Fruit fly (Drosophila melanogaster) whole organism, prepupa: Measurements from ENCODE around the gene beat-Ib.

Experiments used
- CG11762 ChIP-seq: fragments of 200-800 bp; sonication (Bioruptor generic); optimal IDR thresholded peaks from 3 replicates; lab custom pipeline; 2016; ENCODE audit warnings: missing biosample characterization, missing genetic modification characterization; ENCODE audit not compliant: insufficient read depth
- CG1621 ChIP-seq: fragments of 200-800 bp; sonication (Bioruptor generic); optimal IDR thresholded peaks from 3 replicates; lab custom pipeline; 2018; ENCODE audit warnings: missing biosample characterization, mild to moderate bottlenecking, missing genetic modification characterization
- CG16779 ChIP-seq: fragments of 200-800 bp; sonication (Bioruptor generic); optimal IDR thresholded peaks from 3 replicates; lab custom pipeline; 2017; ENCODE audit warnings: missing biosample characterization, mild to moderate bottlenecking, missing genetic modification characterization
- CG3032 ChIP-seq: fragments of 200-800 bp; optimal IDR thresholded peaks from 2 replicates; lab custom pipeline; 2019; ENCODE audit warnings: missing biosample characterization, mild to moderate bottlenecking, missing genetic modification characterization, moderate library complexity
- CG31627 ChIP-seq: fragments of 200-800 bp; sonication (Bioruptor generic); optimal IDR thresholded peaks from 3 replicates; lab custom pipeline; 2016; ENCODE audit warnings: missing biosample characterization, missing genetic modification characterization
- CG34406 ChIP-seq: fragments of 200-800 bp; sonication (Bioruptor generic); optimal IDR thresholded peaks from 3 replicates; lab custom pipeline; 2016; ENCODE audit warnings: missing biosample characterization, missing genetic modification characterization
- CG3919 ChIP-seq: fragments of 200-800 bp; sonication (Bioruptor generic); optimal IDR thresholded peaks from 3 replicates; lab custom pipeline; 2016; ENCODE audit warnings: missing biosample characterization, missing genetic modification characterization
- CG6163 ChIP-seq: fragments of 200-800 bp; sonication (Bioruptor generic); IDR thresholded peaks from 3 replicates; pipeline ENCODE4 v1.3.6; 2022; ENCODE audit warnings: missing biosample characterization, missing genetic modification characterization
- CG6792 ChIP-seq: fragments of 200-800 bp; sonication (Bioruptor generic); optimal IDR thresholded peaks from 3 replicates; lab custom pipeline; 2016; ENCODE audit warnings: missing biosample characterization, missing genetic modification characterization
- CG6854 ChIP-seq: fragments of 200-800 bp; sonication (Bioruptor generic); optimal IDR thresholded peaks from 2 replicates; lab custom pipeline; 2017; ENCODE audit warnings: missing biosample characterization, mild to moderate bottlenecking, missing genetic modification characterization
- CG7368 ChIP-seq: fragments of 200-800 bp; sonication (Bioruptor generic); optimal IDR thresholded peaks from 3 replicates; lab custom pipeline; 2016; ENCODE audit warnings: missing biosample characterization, missing genetic modification characterization
- CG8319 ChIP-seq: fragments of 200-800 bp; sonication (Bioruptor generic); optimal IDR thresholded peaks from 3 replicates; lab custom pipeline; 2016; ENCODE audit warnings: missing biosample characterization, missing genetic modification characterization
- Eip75B ChIP-seq: fragments of 200-800 bp; sonication (Bioruptor generic); optimal IDR thresholded peaks from 3 replicates; lab custom pipeline; 2016; ENCODE audit warnings: missing biosample characterization, missing genetic modification characterization
- Eip78C ChIP-seq: fragments of 200-800 bp; sonication (Bioruptor generic); peaks from one replicate; lab custom pipeline; 2016; ENCODE audit warnings: missing biosample characterization, missing genetic modification characterization
- Eip93F ChIP-seq: fragments of 200-800 bp; sonication (Bioruptor generic); optimal IDR thresholded peaks from 2 replicates; lab custom pipeline; 2016; ENCODE audit warnings: missing biosample characterization, mild to moderate bottlenecking, missing genetic modification characterization
- Ets21C ChIP-seq: fragments of 200-800 bp; sonication (Bioruptor generic); optimal IDR thresholded peaks from 3 replicates; lab custom pipeline; 2016; ENCODE audit warnings: missing biosample characterization, missing genetic modification characterization
- Ets96B ChIP-seq: fragments of 200-800 bp; optimal IDR thresholded peaks from 2 replicates; lab custom pipeline; 2019; ENCODE audit warnings: missing biosample characterization, mild to moderate bottlenecking, missing genetic modification characterization, moderate library complexity
- Hr38 ChIP-seq: sonication (Bioruptor generic); optimal IDR thresholded peaks from 2 replicates; lab custom pipeline; 2016; ENCODE audit warnings: missing biosample characterization, missing genetic modification characterization
- Hr39 ChIP-seq: fragments of 200-800 bp; sonication (Bioruptor generic); optimal IDR thresholded peaks from 2 replicates; lab custom pipeline; 2016; ENCODE audit warnings: missing biosample characterization, missing genetic modification characterization
- Hr4 ChIP-seq: fragments of 200-800 bp; sonication (Bioruptor generic); optimal IDR thresholded peaks from 3 replicates; lab custom pipeline; 2016; ENCODE audit warnings: missing biosample characterization, missing genetic modification characterization
- Met ChIP-seq: fragments of 200-800 bp; sonication (Bioruptor generic); optimal IDR thresholded peaks from 3 replicates; lab custom pipeline; 2016; ENCODE audit warnings: missing biosample characterization, missing genetic modification characterization
- Sox102F ChIP-seq: fragments of 200-800 bp; sonication (Bioruptor generic); optimal IDR thresholded peaks from 2 replicates; lab custom pipeline; 2016; ENCODE audit warnings: missing biosample characterization, mild to moderate bottlenecking, missing genetic modification characterization
- Sox14 ChIP-seq: fragments of 200-800 bp; sonication (Bioruptor generic); optimal IDR thresholded peaks from 3 replicates; lab custom pipeline; 2016; ENCODE audit warnings: missing biosample characterization, missing genetic modification characterization
- Sox15 ChIP-seq: fragments of 200-800 bp; sonication (Bioruptor generic); optimal IDR thresholded peaks from 3 replicates; lab custom pipeline; 2016; ENCODE audit warnings: missing biosample characterization, missing genetic modification characterization
- achi ChIP-seq: fragments of 200-800 bp; sonication (Bioruptor generic); optimal IDR thresholded peaks from 3 replicates; lab custom pipeline; 2016; ENCODE audit warnings: missing biosample characterization, missing genetic modification characterization
- acj6 ChIP-seq: fragments of 200-800 bp; sonication (Bioruptor generic); optimal IDR thresholded peaks from 3 replicates; lab custom pipeline; 2016; ENCODE audit warnings: missing biosample characterization, missing genetic modification characterization
- dac ChIP-seq: fragments of 200-800 bp; sonication (Bioruptor generic); optimal IDR thresholded peaks from 2 replicates; lab custom pipeline; 2017; ENCODE audit warnings: missing biosample characterization, mild to moderate bottlenecking, missing genetic modification characterization
- dsx ChIP-seq: fragments of 200-800 bp; optimal IDR thresholded peaks from 3 replicates; lab custom pipeline; 2019; ENCODE audit warnings: missing biosample characterization, mild to moderate bottlenecking, missing genetic modification characterization, moderate library complexity; ENCODE audit not compliant: poor library complexity, severe bottlenecking
- esn ChIP-seq: fragments of 200-800 bp; sonication (Bioruptor generic); optimal IDR thresholded peaks from 2 replicates; lab custom pipeline; 2016; ENCODE audit warnings: missing biosample characterization, mild to moderate bottlenecking, missing genetic modification characterization, moderate library complexity
- fd85E ChIP-seq: fragments of 200-800 bp; sonication (Bioruptor generic); optimal IDR thresholded peaks from 3 replicates; lab custom pipeline; 2016; ENCODE audit warnings: missing biosample characterization, missing genetic modification characterization
- fkh ChIP-seq: fragments of 200-800 bp; sonication (Bioruptor generic); optimal IDR thresholded peaks from 3 replicates; lab custom pipeline; 2017; ENCODE audit warnings: missing biosample characterization, mild to moderate bottlenecking, missing genetic modification characterization, moderate library complexity
- spab ChIP-seq: fragments of 200-800 bp; sonication (Bioruptor generic); optimal IDR thresholded peaks from 2 replicates; lab custom pipeline; 2017; ENCODE audit warnings: missing biosample characterization, mild to moderate bottlenecking, missing genetic modification characterization, missing genetic modification reagents
- ss ChIP-seq, 2 experiments: fragments of 200-800 bp; sonication (Bioruptor generic); optimal IDR thresholded peaks; 2 replicates in 1 of 2; 3 replicates in 1 of 2; lab custom pipeline; 2017 to 2018; ENCODE audit warnings: mild to moderate bottlenecking in 2 of 2, missing biosample characterization in 2 of 2, missing genetic modification characterization in 2 of 2, moderate library complexity in 1 of 2
- svp ChIP-seq: fragments of 200-800 bp; sonication (Bioruptor generic); peaks from one replicate; lab custom pipeline; 2016; ENCODE audit warnings: missing biosample characterization, missing genetic modification characterization
- topi ChIP-seq: fragments of 200-800 bp; sonication (Bioruptor generic); optimal IDR thresholded peaks from 3 replicates; lab custom pipeline; 2016; ENCODE audit warnings: missing biosample characterization, missing genetic modification characterization
- vri ChIP-seq: fragments of 200-800 bp; sonication (Bioruptor generic); optimal IDR thresholded peaks from 3 replicates; lab custom pipeline; 2016; ENCODE audit warnings: missing biosample characterization, mild to moderate bottlenecking, missing genetic modification characterization

The beat-Ib gene

dm6 chr2L:15936138-15936537, 26.1 kb downstream of the beat-Ib start:
- TF ChIP-seq svp (GFP tag; lab: Kevin White, UChicago) (peak; percentile 92), CG6163 (GFP tag; lab: Robert Waterston, UW) (no peak)

- TF ChIP-seq Sox102F (GFP tag; lab: Kevin White, UChicago) (no peak), ss (GFP tag; optimal IDR thresholded peaks at IDR 0.05; lab: Kevin White, UChicago) (no peak), Eip93F (GFP tag; lab: Kevin White, UChicago) (no peak), acj6 (no peak), spab (GFP tag; lab: Kevin White, UChicago) (no peak), svp (GFP tag; lab: Kevin White, UChicago) (peak; percentile 57), fd85E (GFP tag; lab: Kevin White, UChicago) (no peak), Eip75B (no peak), Eip78C (GFP tag; lab: Kevin White, UChicago) (peak; percentile 44), CG8319 (GFP tag; lab: Kevin White, UChicago) (no peak), CG16779 (tag; lab: Kevin White, UChicago) (no peak), CG31627 (GFP tag; lab: Kevin White, UChicago) (peak; percentile 5), Met (no peak), Hr4 (GFP tag; lab: Kevin White, UChicago) (no peak), Hr39 (GFP tag; lab: Kevin White, UChicago) (no peak), CG7368 (no peak), Sox14 (no peak), Ets21C (no peak)
- TF ChIP-seq, all 60 proteins: peak for 3
Observed at dm6 chr2L:15923095-15923494, 39.1 kb downstream of the beat-Ib start, which contains the start of gene CG4793. Gene CG4793 (plus strand): TSS chr2L:15923395.

- TF ChIP-seq spab (GFP tag; lab: Kevin White, UChicago): no peak
- TF ChIP-seq dac (GFP tag; lab: Kevin White, UChicago): no peak
- TF ChIP-seq, all 60 proteins: peak for 0
Observed at dm6 chr2L:15916588-15916987, 45.6 kb downstream of the beat-Ib start, which contains the start of gene CG13244. Gene CG13244 (plus strand): TSS chr2L:15916888.

dm6 chr2L:15913674-15914037, 48.6 kb downstream of the beat-Ib start:
- TF ChIP-seq CG3919 (no peak), fkh (GFP tag; lab: Kevin White, UChicago) (peak; percentile 12), Hr38 (GFP tag; lab: Kevin White, UChicago) (no peak), CG6792 (GFP tag; lab: Kevin White, UChicago) (no peak), Eip78C (GFP tag; lab: Kevin White, UChicago) (peak; percentile 38), Ets21C (no peak), vri (GFP tag; lab: Kevin White, UChicago) (peak; percentile 48), CG6854 (GFP tag; lab: Kevin White, UChicago) (peak; percentile 11), achi (GFP tag; lab: Kevin White, UChicago) (no peak), esn (GFP tag; lab: Kevin White, UChicago) (no peak), CG11762 (GFP tag; lab: Kevin White, UChicago) (no peak), topi (GFP tag; lab: Kevin White, UChicago) (no peak), fd85E (GFP tag; lab: Kevin White, UChicago) (no peak), CG1621 (tag; lab: Kevin White, UChicago) (no peak), Hr4 (GFP tag; lab: Kevin White, UChicago) (no peak), Sox15 (no peak), CG6163 (GFP tag; lab: Robert Waterston, UW) (no peak), CG3032 (tag; lab: Kevin White, UChicago) (no peak), dsx (GFP tag; lab: Kevin White, UChicago) (no peak), svp (GFP tag; lab: Kevin White, UChicago) (peak; percentile 73), CG34406 (GFP tag; lab: Kevin White, UChicago) (no peak), Ets96B (no peak)
